Worm (Caenorhabditis elegans): Measurements from ENCODE around the gene nipi-4.

- TF ChIP-seq tra-4 (tag; optimal IDR thresholded peaks at IDR 0.05) = no peak
- no peak for TF ChIP-seq flt-1 (GFP tag; IDR thresholded peaks at IDR 0.05)
- no peak for TF ChIP-seq ama-1 (optimal IDR thresholded peaks at IDR 0.05)
Measured at ce11 chrV:7825836-7826235, 44.8 kb downstream of the nipi-4 start.

All from whole organism, early embryonic.